Fruit fly (Drosophila melanogaster) whole organism, pupa: ENCODE measurements around the gene CG13137.
A peak's percentile ranks its signal among the peaks of the same experiment; 100 is the strongest.

Experiments
- CG10348 ChIP-seq: fragments of 200-800 bp; sonication (Bioruptor generic); IDR thresholded peaks from 2 replicates; pipeline ENCODE4 v1.3.6; 2022; ENCODE audit warnings: missing biosample characterization, missing genetic modification characterization
- CG12605 ChIP-seq: fragments of 200-800 bp; sonication (Bioruptor generic); IDR thresholded peaks from 2 replicates; pipeline ENCODE4 v1.3.6; 2022; ENCODE audit warnings: missing biosample characterization, missing genetic modification characterization
- CG15710 ChIP-seq: fragments of 200-800 bp; sonication (Bioruptor generic); optimal IDR thresholded peaks from 2 replicates; lab custom pipeline; 2018; ENCODE audit warnings: missing biosample characterization, mild to moderate bottlenecking, missing genetic modification characterization, moderate library complexity
- CG17806 ChIP-seq: fragments of 200-800 bp; sonication (Bioruptor generic); optimal IDR thresholded peaks from 2 replicates; lab custom pipeline; 2018; ENCODE audit warnings: missing biosample characterization, mild to moderate bottlenecking, missing genetic modification characterization, moderate library complexity
- CG4496 ChIP-seq: fragments of 200-800 bp; sonication (Bioruptor generic); IDR thresholded peaks from 3 replicates; pipeline ENCODE4 v1.3.6; 2022; ENCODE audit warnings: missing biosample characterization, missing genetic modification characterization
- CG8159 ChIP-seq: fragments of 200-800 bp; sonication (Bioruptor generic); optimal IDR thresholded peaks from 3 replicates; lab custom pipeline; 2018; ENCODE audit warnings: missing biosample characterization, mild to moderate bottlenecking, missing genetic modification characterization, moderate library complexity
- CG8301 ChIP-seq: fragments of 200-800 bp; sonication (Bioruptor generic); optimal IDR thresholded peaks from 2 replicates; lab custom pipeline; 2018; ENCODE audit warnings: missing biosample characterization, mild to moderate bottlenecking, missing genetic modification characterization
- EcR ChIP-seq: fragments of 200-800 bp; sonication (Bioruptor generic); optimal IDR thresholded peaks from 3 replicates; lab custom pipeline; 2019; ENCODE audit warnings: missing biosample characterization, missing genetic modification characterization, mild to moderate bottlenecking, moderate library complexity, missing genetic modification reagents
- Ets98B ChIP-seq: fragments of 200-800 bp; sonication (Bioruptor generic); IDR thresholded peaks from 2 replicates; pipeline ENCODE4 v1.3.6; 2022; ENCODE audit warnings: missing biosample characterization, missing genetic modification characterization
- Pif1B ChIP-seq: fragments of 200-800 bp; sonication (Bioruptor generic); optimal IDR thresholded peaks from 3 replicates; lab custom pipeline; 2016; ENCODE audit warnings: missing biosample characterization, missing genetic modification characterization
- Snoo ChIP-seq: fragments of 200-800 bp; sonication (Bioruptor generic); optimal IDR thresholded peaks from 3 replicates; lab custom pipeline; 2017; ENCODE audit warnings: missing biosample characterization, mild to moderate bottlenecking, missing genetic modification characterization, inconsistent platforms
- fd96Ca ChIP-seq: fragments of 200-800 bp; sonication (Bioruptor generic); IDR thresholded peaks from 3 replicates; pipeline ENCODE4 v1.3.6; 2022; ENCODE audit warnings: missing biosample characterization, missing genetic modification characterization
- gl ChIP-seq: fragments of 200-800 bp; sonication (Bioruptor generic); optimal IDR thresholded peaks from 2 replicates; lab custom pipeline; 2018; ENCODE audit warnings: missing biosample characterization, mild to moderate bottlenecking, missing genetic modification characterization
- rn ChIP-seq: fragments of 200-800 bp; sonication (Bioruptor generic); IDR thresholded peaks from 2 replicates; pipeline ENCODE4 v1.3.6; 2022; ENCODE audit warnings: missing biosample characterization, missing genetic modification characterization

- no peak for TF ChIP-seq EcR
- TF ChIP-seq gl (tag; lab: Kevin White, UChicago): no peak
- TF ChIP-seq CG4496 (GFP tag; lab: Robert Waterston, UW): no peak
- no peak for TF ChIP-seq CG17806
- TF ChIP-seq CG8159 (tag; lab: Kevin White, UChicago): no peak
- TF ChIP-seq CG10348 (GFP tag; lab: Robert Waterston, UW): no peak
- TF ChIP-seq Pif1B (GFP tag; lab: Kevin White, UChicago): peak; percentile 12
- TF ChIP-seq Ets98B (GFP tag; lab: Robert Waterston, UW): no peak
- no peak for TF ChIP-seq rn (GFP tag; lab: Robert Waterston, UW)
- no peak for TF ChIP-seq CG15710
- no peak for TF ChIP-seq fd96Ca (GFP tag; lab: Robert Waterston, UW)
- TF ChIP-seq CG8301: no peak
- peak; percentile 26 for TF ChIP-seq Snoo
- TF ChIP-seq CG12605 (GFP tag; lab: Robert Waterston, UW): no peak
Measured at dm6 chr2L:10144236-10144953, 28.1 kb upstream of the CG13137 start, which contains the start of gene CG4839.
